Worm (Caenorhabditis elegans): ENCODE measurements around the gene ppfr-4.

ce11 chrIII:2572421-2572820 lies 47.3 kb upstream of the ppfr-4 start:
- no peak for TF ChIP-seq hlh-30 (tag; optimal IDR thresholded peaks at IDR 0.05; ENCODE audit: insufficient read depth)
- no peak for TF ChIP-seq nhr-237 (tag; optimal IDR thresholded peaks at IDR 0.05)

All from whole organism, L4 larva.